Fruit fly (Drosophila melanogaster): Measurements from ENCODE around the gene AdamTS-A.

- TF ChIP-seq Dfd (GFP tag; optimal IDR thresholded peaks at IDR 0.05) (no peak), Vsx2 (GFP tag; optimal IDR thresholded peaks at IDR 0.05; ENCODE audit: partially characterized antibody) (no peak), psq (GFP tag; optimal IDR thresholded peaks at IDR 0.05) (no peak), pan (optimal IDR thresholded peaks at IDR 0.05) (no peak), usp (GFP tag; optimal IDR thresholded peaks at IDR 0.05) (no peak), rgr (GFP tag; optimal IDR thresholded peaks at IDR 0.05) (no peak), br (GFP tag; optimal IDR thresholded peaks at IDR 0.05) (no peak), ey (GFP tag; optimal IDR thresholded peaks at IDR 0.05) (no peak), fru (GFP tag; optimal IDR thresholded peaks at IDR 0.05) (no peak), tai (GFP tag; optimal IDR thresholded peaks at IDR 0.05) (no peak), woc (GFP tag; optimal IDR thresholded peaks at IDR 0.05) (no peak), CG9705 (GFP tag; optimal IDR thresholded peaks at IDR 0.05) (no peak), h (GFP tag; optimal IDR thresholded peaks at IDR 0.05) (no peak)
These were observed 12.8 kb downstream of the AdamTS-A start for dm6 chr3R:15463172-15463571.
